Worm (Caenorhabditis elegans): ENCODE data around the gene nhr-54.
"Not testable (repeated sequence)": the region's sequence is repeated elsewhere in the genome, so short reads cannot be mapped to it uniquely, and the experiment has no call there.

Gene nhr-54

DNA sequence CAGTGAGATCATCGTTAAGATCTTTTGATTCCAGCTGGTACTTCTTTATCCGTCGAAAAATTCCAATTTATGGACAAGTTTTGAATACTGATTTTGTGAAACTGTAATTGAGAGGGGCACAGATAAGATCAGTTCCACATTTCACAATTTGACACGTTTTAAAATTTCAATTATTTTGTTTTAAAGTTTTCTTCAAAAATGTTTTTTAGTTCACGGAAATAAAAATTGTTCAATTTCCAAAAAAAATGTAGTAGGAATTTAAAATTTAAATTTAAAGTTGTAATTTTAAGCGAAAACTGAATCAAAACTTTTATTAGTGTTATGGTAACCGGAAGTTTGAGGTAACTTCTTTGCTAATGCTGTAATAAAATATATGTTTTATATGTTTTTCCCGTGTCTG, 11.9 kb upstream of the nhr-54 start, which contains the start of gene F36D3.4:
Gene F36D3.4 (minus strand): TSS at position 101 of the 400 bp plus-strand sequence.
- TF ChIP-seq sup-37 (GFP tag; optimal IDR thresholded peaks at IDR 0.05) (no peak), nhr-76 (tag; optimal IDR thresholded peaks at IDR 0.05) (no peak), ztf-4 (tag; optimal IDR thresholded peaks at IDR 0.05) (no peak), lsy-2 (tag; optimal IDR thresholded peaks at IDR 0.05) (no peak), lir-3 (tag; optimal IDR thresholded peaks at IDR 0.05; ENCODE audit: poor library complexity) (no peak), nhr-28 (tag; optimal IDR thresholded peaks at IDR 0.05) (no peak), nhr-77 (tag; optimal IDR thresholded peaks at IDR 0.05) (no peak), lin-39 (tag; optimal IDR thresholded peaks at IDR 0.05) (no peak), sptf-1 (tag; optimal IDR thresholded peaks at IDR 0.05) (no peak), unc-62 (GFP tag; optimal IDR thresholded peaks at IDR 0.05) (no peak), nhr-12 (tag; optimal IDR thresholded peaks at IDR 0.05) (no peak), mef-2 (tag; optimal IDR thresholded peaks at IDR 0.05) (no peak), lin-14 (GFP tag; optimal IDR thresholded peaks at IDR 0.05) (no peak), egl-13 (tag; optimal IDR thresholded peaks at IDR 0.05) (no peak), lin-13 (GFP tag; optimal IDR thresholded peaks at IDR 0.05) (no peak), ceh-90 (tag; optimal IDR thresholded peaks at IDR 0.05) (no peak), ceh-82 (tag; optimal IDR thresholded peaks at IDR 0.05) (no peak)

DNA sequence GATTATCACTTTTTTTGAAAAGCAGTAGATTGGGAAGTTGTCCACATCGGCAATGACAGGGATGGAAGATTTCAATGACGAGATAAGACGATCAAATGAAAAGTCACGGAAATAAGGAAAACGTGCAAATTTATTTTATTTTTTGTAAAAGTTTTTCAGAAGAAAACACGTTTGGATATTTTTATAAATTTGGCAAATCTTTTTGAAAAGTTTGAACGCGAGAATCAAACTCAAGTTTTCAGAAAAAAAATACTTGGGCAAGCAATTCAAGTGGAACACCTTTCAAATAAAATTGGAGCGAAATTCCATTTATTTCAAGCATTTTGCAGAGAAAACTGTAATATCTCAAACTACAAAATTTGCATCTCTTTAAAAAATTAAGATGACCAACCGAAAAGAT, 9.4 kb upstream of the nhr-54 start, which contains the start of gene F36D3.5:
Gene F36D3.5 (minus strand): TSS at position 101 of the 400 bp plus-strand sequence.
- TF ChIP-seq lin-35 (GFP tag; optimal IDR thresholded peaks at IDR 0.05); zag-1 (tag; optimal IDR thresholded peaks at IDR 0.05); xbp-1 (tag; optimal IDR thresholded peaks at IDR 0.05): not testable (repeated sequence)

DNA sequence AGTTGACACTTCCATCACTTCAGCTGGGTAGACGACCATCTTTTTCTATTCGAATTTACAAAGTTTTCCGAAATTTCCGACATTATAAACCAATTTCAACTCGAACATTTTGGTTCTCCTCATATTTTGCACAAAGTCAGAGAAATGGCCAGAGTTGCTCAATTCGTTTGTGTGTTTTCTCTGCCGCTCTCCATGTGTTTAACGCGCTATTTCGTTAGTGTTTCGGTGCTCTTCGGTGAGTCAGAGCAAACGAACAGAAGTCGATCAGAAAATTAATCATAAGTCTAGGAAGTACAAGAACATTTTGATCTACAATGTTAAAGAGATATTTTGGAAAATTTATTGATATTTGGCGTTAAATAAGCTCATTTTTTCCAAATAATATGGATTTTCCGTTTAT, 2.9 kb upstream of the nhr-54 start, which contains the start of gene srr-3:
Gene srr-3 (minus strand): TSS at position 101 of the 400 bp plus-strand sequence.
- TF ChIP-seq lsy-2 (tag; optimal IDR thresholded peaks at IDR 0.05) (no peak), C34B4.2 (tag; optimal IDR thresholded peaks at IDR 0.05) (no peak), ceh-63 (GFP tag; optimal IDR thresholded peaks at IDR 0.05) (no peak), mab-9 (GFP tag; IDR thresholded peaks at IDR 0.05) (no peak), hlh-4 (tag; optimal IDR thresholded peaks at IDR 0.05) (no peak), pqm-1 (tag; optimal IDR thresholded peaks at IDR 0.05) (no peak), lin-15B (tag; optimal IDR thresholded peaks at IDR 0.05) (no peak)

DNA sequence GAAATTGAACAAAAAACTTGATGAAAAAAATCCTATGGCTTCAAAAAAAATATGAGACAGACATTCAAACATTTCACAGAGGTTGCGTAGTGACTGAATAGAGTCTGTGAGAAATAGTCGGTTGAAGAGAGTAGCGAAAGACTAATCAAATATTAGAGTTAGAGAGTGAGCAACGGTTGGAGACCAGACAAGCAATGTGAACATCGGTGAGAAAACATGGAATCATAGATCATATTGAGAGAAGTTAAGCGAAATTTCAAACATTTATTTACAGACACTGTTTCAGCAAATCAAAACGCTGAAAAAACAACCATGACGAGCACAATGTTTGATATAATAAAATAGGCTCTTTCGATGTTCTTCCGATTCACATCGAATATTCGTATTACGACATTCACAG, 922 bp upstream of the nhr-54 start:
- TF ChIP-seq lin-14 (GFP tag; optimal IDR thresholded peaks at IDR 0.05) (peak; percentile 8), nhr-237 (tag; optimal IDR thresholded peaks at IDR 0.05) (no peak), ces-1 (GFP tag; optimal IDR thresholded peaks at IDR 0.05) (no peak), egl-13 (tag; optimal IDR thresholded peaks at IDR 0.05) (no peak), lin-39 (tag; optimal IDR thresholded peaks at IDR 0.05) (no peak)

DNA sequence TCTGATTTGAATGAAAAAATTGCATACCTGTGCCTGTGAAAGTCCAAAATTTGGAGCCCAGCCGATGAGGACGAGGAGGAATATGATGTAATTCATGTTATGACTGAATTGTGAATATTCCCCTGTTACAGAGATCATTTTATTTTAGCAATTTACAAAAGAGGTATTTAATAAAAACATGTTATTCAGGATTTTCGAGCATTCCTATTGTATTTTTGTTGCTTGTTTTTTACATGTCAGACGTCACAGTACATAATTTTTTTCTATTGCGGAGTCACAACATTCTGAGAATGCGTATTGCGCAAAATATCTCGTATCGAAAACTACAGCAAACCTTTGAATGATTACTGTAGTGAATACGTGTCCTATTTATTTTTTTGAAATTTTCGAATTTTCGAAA, 2.6 kb downstream of the nhr-54 start, which contains the start of gene F36D3.14:
Gene F36D3.14 (minus strand): TSS at position 101 of the 400 bp plus-strand sequence.
- TF ChIP-seq sox-4 (tag; optimal IDR thresholded peaks at IDR 0.05) (no peak), aha-1 (tag; optimal IDR thresholded peaks at IDR 0.05) (no peak), Y116A8C.19 (tag; optimal IDR thresholded peaks at IDR 0.05; ENCODE audit: borderline replicate concordance) (no peak), C34B4.2 (tag; optimal IDR thresholded peaks at IDR 0.05) (no peak), hlh-4 (tag; optimal IDR thresholded peaks at IDR 0.05) (no peak), lin-39 (tag; optimal IDR thresholded peaks at IDR 0.05) (no peak), tlp-1 (tag; optimal IDR thresholded peaks at IDR 0.05) (no peak), unc-86 (tag; optimal IDR thresholded peaks at IDR 0.05) (no peak), nhr-19 (GFP tag; conservative IDR thresholded peaks at IDR 0.05) (no peak), ama-1 (optimal IDR thresholded peaks at IDR 0.05) (no peak)
